Fruit fly (Drosophila melanogaster): Measurements from ENCODE around the gene PGRP-SB2.
A peak's percentile ranks its signal among the peaks of the same experiment; 100 is the strongest.

The PGRP-SB2 gene

dm6 chr3L:16765647-16766628, 39.6 kb downstream of the PGRP-SB2 start, which contains the start of gene Nrt (continued):
- TF ChIP-seq stc (GFP tag; IDR thresholded peaks at IDR 0.05), result 0 out of 2 replicates have a peak, but pooled peaks have one; percentile 58
- TF ChIP-seq CG10147 (GFP tag; optimal IDR thresholded peaks at IDR 0.05), result peak; percentile 83
- TF ChIP-seq caup (GFP tag; optimal IDR thresholded peaks at IDR 0.05; ENCODE audit: severe bottlenecking), result peak; percentile 31
- peak; percentile 22; the same call in 1 of the 3 replicates for TF ChIP-seq ase (GFP tag; IDR thresholded peaks at IDR 0.05)
- TF ChIP-seq Mes4 (GFP tag; optimal IDR thresholded peaks at IDR 0.05), result no peak
- no peak for TF ChIP-seq so (GFP tag; IDR thresholded peaks at IDR 0.05)
- peak; percentile 7 for TF ChIP-seq CHES-1-like (GFP tag; optimal IDR thresholded peaks at IDR 0.05)
- peak; percentile 1 for TF ChIP-seq MESR4 (GFP tag; optimal IDR thresholded peaks at IDR 0.05)
- no peak for TF ChIP-seq CG7745 (tag; optimal IDR thresholded peaks at IDR 0.05)
- TF ChIP-seq Hmx (GFP tag; optimal IDR thresholded peaks at IDR 0.05), result no peak
- TF ChIP-seq Dek (tag; optimal IDR thresholded peaks at IDR 0.05), result peak; percentile 48
- no peak for TF ChIP-seq prd (optimal IDR thresholded peaks at IDR 0.05)
- peak; percentile 66 for TF ChIP-seq prd (GFP tag; IDR thresholded peaks at IDR 0.05)
- TF ChIP-seq Nf-YB (GFP tag; optimal IDR thresholded peaks at IDR 0.05), result peak; percentile 19
- TF ChIP-seq chn (GFP tag; optimal IDR thresholded peaks at IDR 0.05), result peak; percentile 7
- TF ChIP-seq Sin3A (optimal IDR thresholded peaks at IDR 0.05), result no peak
- peak; percentile 92 for TF ChIP-seq chm (GFP tag; IDR thresholded peaks at IDR 0.05)
- peak; percentile 68 for TF ChIP-seq CG15479 (GFP tag; optimal IDR thresholded peaks at IDR 0.05)
- peak; percentile 83 for TF ChIP-seq CG13424 (tag; optimal IDR thresholded peaks at IDR 0.05)
- TF ChIP-seq usp (GFP tag; optimal IDR thresholded peaks at IDR 0.05), result no peak
- peak; percentile 6 for TF ChIP-seq CG8359 (GFP tag; optimal IDR thresholded peaks at IDR 0.05; ENCODE audit: borderline replicate concordance)
- no peak for TF ChIP-seq CG4404 (GFP tag; IDR thresholded peaks at IDR 0.05)
- TF ChIP-seq wek (GFP tag; optimal IDR thresholded peaks at IDR 0.05), result no peak
- TF ChIP-seq kni (GFP tag; optimal IDR thresholded peaks at IDR 0.05), result peak; percentile 9
- no peak for TF ChIP-seq cato (GFP tag; optimal IDR thresholded peaks at IDR 0.05; ENCODE audit: borderline replicate concordance)
- TF ChIP-seq CG4854 (GFP tag; optimal IDR thresholded peaks at IDR 0.05), result peak; percentile 1
- TF ChIP-seq Ssrp (tag; optimal IDR thresholded peaks at IDR 0.05), result peak; percentile 50
- TF ChIP-seq her (GFP tag; optimal IDR thresholded peaks at IDR 0.05), result peak; percentile 31
- peak; percentile 78 for TF ChIP-seq cg (GFP tag; optimal IDR thresholded peaks at IDR 0.05)
- no peak for TF ChIP-seq CG43689 (GFP tag; IDR thresholded peaks at IDR 0.05)
- TF ChIP-seq zfh1 (GFP tag; IDR thresholded peaks at IDR 0.05), result peak; percentile 39; the same call in 1 of the 3 replicates
- no peak for TF ChIP-seq CG10321 (GFP tag; IDR thresholded peaks at IDR 0.05)
- peak; percentile 27 for TF ChIP-seq CG2875 (GFP tag; optimal IDR thresholded peaks at IDR 0.05)
- no peak for TF ChIP-seq sr (GFP tag; IDR thresholded peaks at IDR 0.05)
- TF ChIP-seq slou (GFP tag; optimal IDR thresholded peaks at IDR 0.05), result no peak
- no peak for TF ChIP-seq ssp (GFP tag; IDR thresholded peaks at IDR 0.05)
- peak; percentile 7 for TF ChIP-seq CG15514 (GFP tag; optimal IDR thresholded peaks at IDR 0.05)
- TF ChIP-seq slp2 (GFP tag; optimal IDR thresholded peaks at IDR 0.05), result no peak
- no peak for TF ChIP-seq pum (GFP tag; optimal IDR thresholded peaks at IDR 0.05)
- peak; percentile 73 for TF ChIP-seq CG6689 (GFP tag; IDR thresholded peaks at IDR 0.05)
- peak; percentile 34 for TF ChIP-seq Chrac-16 (GFP tag; optimal IDR thresholded peaks at IDR 0.05)
- peak; percentile 41; the same call in 1 of the 2 replicates for TF ChIP-seq sob (GFP tag; IDR thresholded peaks at IDR 0.05)
- 0 out of 2 replicates have a peak, but pooled peaks have one; percentile 10 for TF ChIP-seq bowl (GFP tag; IDR thresholded peaks at IDR 0.05)
- no peak for TF ChIP-seq CG17802 (tag; optimal IDR thresholded peaks at IDR 0.05)
- TF ChIP-seq bsh (GFP tag; optimal IDR thresholded peaks at IDR 0.05), result peak; percentile 48 to 76
- TF ChIP-seq CG8924 (tag; optimal IDR thresholded peaks at IDR 0.05), result peak; percentile 82
- TF ChIP-seq maf-S (GFP tag; optimal IDR thresholded peaks at IDR 0.05), result no peak
- TF ChIP-seq sug (tag; optimal IDR thresholded peaks at IDR 0.05), result peak; percentile 68
- no peak for TF ChIP-seq ERR (GFP tag; optimal IDR thresholded peaks at IDR 0.05)
